Fruit fly (Drosophila melanogaster): ENCODE data around the gene Cad96Ca.

Cad96Ca gene

DNA sequence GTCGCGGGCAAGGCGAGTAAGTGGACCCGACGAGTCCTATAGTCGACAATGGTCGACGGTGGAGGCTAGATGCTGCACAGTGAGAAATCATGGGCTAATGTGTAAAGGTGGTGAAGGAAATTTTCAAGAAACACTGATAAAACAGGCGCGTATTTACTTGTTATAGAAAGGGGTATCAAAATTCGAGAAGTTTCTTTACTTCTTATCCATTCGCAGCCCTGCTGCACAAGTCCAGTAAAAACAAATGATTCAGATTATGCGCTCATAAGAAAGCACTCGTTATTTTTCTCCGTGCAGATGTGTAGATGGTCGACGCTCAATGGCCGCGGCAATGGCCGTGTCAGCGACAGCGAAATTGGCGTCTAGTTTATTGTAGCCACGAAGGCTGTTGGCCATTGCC lies 31.6 kb downstream of the Cad96Ca start (continued):
- no peak for TF ChIP-seq sd (tag; optimal IDR thresholded peaks at IDR 0.05)
- no peak for TF ChIP-seq CG15514 (GFP tag; optimal IDR thresholded peaks at IDR 0.05)
- TF ChIP-seq CG9727 (GFP tag; optimal IDR thresholded peaks at IDR 0.05), result peak; percentile 2
- TF ChIP-seq CG17359 (tag; optimal IDR thresholded peaks at IDR 0.05), result no peak
- TF ChIP-seq CG3281 (GFP tag; optimal IDR thresholded peaks at IDR 0.05), result no peak
- no peak for TF ChIP-seq prd (optimal IDR thresholded peaks at IDR 0.05)
- peak; percentile 51; the same call in 1 of the 3 replicates for TF ChIP-seq prd (GFP tag; IDR thresholded peaks at IDR 0.05)
- TF ChIP-seq CG10366 (GFP tag; IDR thresholded peaks at IDR 0.05), result no peak
- no peak for TF ChIP-seq HmgZ (tag; optimal IDR thresholded peaks at IDR 0.05)
- TF ChIP-seq CG6813 (GFP tag; optimal IDR thresholded peaks at IDR 0.05), result no peak
- peak; percentile 58 for TF ChIP-seq zf30C (GFP tag; optimal IDR thresholded peaks at IDR 0.05)
- TF ChIP-seq BEAF-32 (GFP tag; optimal IDR thresholded peaks at IDR 0.05), result no peak
- TF ChIP-seq sug (tag; optimal IDR thresholded peaks at IDR 0.05), result no peak
- TF ChIP-seq Fer2 (tag; optimal IDR thresholded peaks at IDR 0.05), result no peak
- TF ChIP-seq CG12071 (GFP tag; optimal IDR thresholded peaks at IDR 0.05), result no peak

- no peak for TF ChIP-seq CG8359 (GFP tag; optimal IDR thresholded peaks at IDR 0.05; ENCODE audit: borderline replicate concordance)
- TF ChIP-seq ap (GFP tag; IDR thresholded peaks at IDR 0.05), result no peak
- TF ChIP-seq gfzf (GFP tag; optimal IDR thresholded peaks at IDR 0.05), result no peak
- no peak for TF ChIP-seq Ptx1 (GFP tag; IDR thresholded peaks at IDR 0.05)
- TF ChIP-seq CG3407 (GFP tag; optimal IDR thresholded peaks at IDR 0.05), result no peak
- TF ChIP-seq CG13424 (tag; optimal IDR thresholded peaks at IDR 0.05), result no peak
- no peak for TF ChIP-seq seq (GFP tag; IDR thresholded peaks at IDR 0.05)
- TF ChIP-seq Xrp1 (GFP tag; IDR thresholded peaks at IDR 0.05), result peak; percentile 60; the same call in 1 of the 2 replicates
- TF ChIP-seq tin (GFP tag; optimal IDR thresholded peaks at IDR 0.05), result peak; percentile 21
- TF ChIP-seq CG15073 (GFP tag; optimal IDR thresholded peaks at IDR 0.05), result no peak
- no peak for TF ChIP-seq CG12299 (tag; optimal IDR thresholded peaks at IDR 0.05)
- no peak for TF ChIP-seq Awh (GFP tag; IDR thresholded peaks at IDR 0.05)
- TF ChIP-seq Lpt (GFP tag; optimal IDR thresholded peaks at IDR 0.05), result no peak
- TF ChIP-seq CG9797 (GFP tag; optimal IDR thresholded peaks at IDR 0.05), result no peak
- no peak for TF ChIP-seq otp (GFP tag; IDR thresholded peaks at IDR 0.05)
- no peak for TF ChIP-seq Atf6 (GFP tag; IDR thresholded peaks at IDR 0.05)
- TF ChIP-seq mam (GFP tag; optimal IDR thresholded peaks at IDR 0.05), result no peak
- no peak for TF ChIP-seq Trl (optimal IDR thresholded peaks at IDR 0.05)
- peak; percentile 4 for TF ChIP-seq Trl (GFP tag; optimal IDR thresholded peaks at IDR 0.05)
- TF ChIP-seq CG2678 (tag; optimal IDR thresholded peaks at IDR 0.05), result peak; percentile 46
- TF ChIP-seq CG3726 (GFP tag; IDR thresholded peaks at IDR 0.05), result no peak
- no peak for TF ChIP-seq eyg (GFP tag; optimal IDR thresholded peaks at IDR 0.05)
- no peak for TF ChIP-seq chm (GFP tag; IDR thresholded peaks at IDR 0.05)
- no peak for TF ChIP-seq zen (tag; optimal IDR thresholded peaks at IDR 0.05)
- no peak for TF ChIP-seq fd3F (GFP tag; optimal IDR thresholded peaks at IDR 0.05)
- no peak for TF ChIP-seq emc (GFP tag; optimal IDR thresholded peaks at IDR 0.05)
- no peak for TF ChIP-seq CG8281 (tag; optimal IDR thresholded peaks at IDR 0.05)
- peak; percentile 86 for TF ChIP-seq sens (GFP tag)
- no peak for TF ChIP-seq CG2199 (GFP tag; IDR thresholded peaks at IDR 0.05)
- no peak for TF ChIP-seq hth (optimal IDR thresholded peaks at IDR 0.05)
- no peak for TF ChIP-seq CG18764 (GFP tag; optimal IDR thresholded peaks at IDR 0.05)
- peak; percentile 8; the same call in 1 of the 2 replicates for TF ChIP-seq danr (GFP tag; IDR thresholded peaks at IDR 0.05)
- TF ChIP-seq CG2202 (tag; optimal IDR thresholded peaks at IDR 0.05), result no peak
- no peak for TF ChIP-seq tna (GFP tag; IDR thresholded peaks at IDR 0.05; ENCODE audit: partially characterized antibody)
- no peak for TF ChIP-seq peb (GFP tag; IDR thresholded peaks at IDR 0.05)
- no peak for TF ChIP-seq CG17186 (GFP tag; optimal IDR thresholded peaks at IDR 0.05)
- peak; percentile 53 for TF ChIP-seq CG11504 (tag; optimal IDR thresholded peaks at IDR 0.05)
- no peak for TF ChIP-seq CG32532 (GFP tag; IDR thresholded peaks at IDR 0.05)
Observed at dm6 chr3R:25174244-25174643, 33.8 kb downstream of the Cad96Ca start.
